Worm (Caenorhabditis elegans): Measurements from ENCODE around the gene hil-3.

hil-3 gene

ce11 chrX:8129543-8129942 is 29.4 kb upstream of the hil-3 start, which contains the start of gene frpr-1:
Gene frpr-1, minus strand, starts transcription at chrX:8129643.
- TF ChIP-seq tra-4 (tag; optimal IDR thresholded peaks at IDR 0.05) = no peak
- TF ChIP-seq hmg-4 (GFP tag; optimal IDR thresholded peaks at IDR 0.05) = no peak
- TF ChIP-seq F13C5.2 (tag; optimal IDR thresholded peaks at IDR 0.05) = no peak
- no peak for TF ChIP-seq flt-1 (GFP tag; IDR thresholded peaks at IDR 0.05)
- no peak for TF ChIP-seq ama-1 (optimal IDR thresholded peaks at IDR 0.05)
- TF ChIP-seq tbx-11 (GFP tag; IDR thresholded peaks at IDR 0.05) = no peak
- TF ChIP-seq pes-1 (GFP tag; IDR thresholded peaks at IDR 0.05) = no peak
- TF ChIP-seq ceh-13 (GFP tag; optimal IDR thresholded peaks at IDR 0.05) = no peak
- no peak for TF ChIP-seq aly-1 (tag; optimal IDR thresholded peaks at IDR 0.05)
- no peak for TF ChIP-seq scrt-1 (GFP tag; IDR thresholded peaks at IDR 0.05)
- no peak for TF ChIP-seq hnd-1 (tag; optimal IDR thresholded peaks at IDR 0.05)
- TF ChIP-seq hmbx-1 (tag; optimal IDR thresholded peaks at IDR 0.05) = no peak
- no peak for TF ChIP-seq ceh-36 (tag; optimal IDR thresholded peaks at IDR 0.05)
- no peak for TF ChIP-seq tbx-37 (GFP tag; conservative IDR thresholded peaks at IDR 0.05)
- TF ChIP-seq sea-1 (GFP tag; conservative IDR thresholded peaks at IDR 0.05) = no peak
- no peak for TF ChIP-seq ets-7 (tag; optimal IDR thresholded peaks at IDR 0.05)

- TF ChIP-seq sea-1 (GFP tag; conservative IDR thresholded peaks at IDR 0.05) = no peak
- TF ChIP-seq scrt-1 (GFP tag; IDR thresholded peaks at IDR 0.05) = no peak
- no peak for TF ChIP-seq flt-1 (GFP tag; IDR thresholded peaks at IDR 0.05)
- TF ChIP-seq ets-7 (tag; optimal IDR thresholded peaks at IDR 0.05) = no peak
- TF ChIP-seq hnd-1 (tag; optimal IDR thresholded peaks at IDR 0.05) = no peak
- TF ChIP-seq hmbx-1 (tag; optimal IDR thresholded peaks at IDR 0.05) = no peak
- TF ChIP-seq ama-1 (optimal IDR thresholded peaks at IDR 0.05) = no peak
Observed at ce11 chrX:8136276-8136891, 22.6 kb upstream of the hil-3 start, which contains the start of gene C02B8.6. Gene C02B8.6, minus strand, starts transcription at chrX:8136326.

- TF ChIP-seq aly-1 (tag; optimal IDR thresholded peaks at IDR 0.05) (no peak), ceh-13 (GFP tag; optimal IDR thresholded peaks at IDR 0.05) (no peak), sea-1 (GFP tag; conservative IDR thresholded peaks at IDR 0.05) (no peak), hmbx-1 (tag; optimal IDR thresholded peaks at IDR 0.05) (no peak), tbx-11 (GFP tag; IDR thresholded peaks at IDR 0.05) (no peak), B0310.2 (tag; optimal IDR thresholded peaks at IDR 0.05) (no peak), pes-1 (GFP tag; IDR thresholded peaks at IDR 0.05) (no peak), scrt-1 (GFP tag; IDR thresholded peaks at IDR 0.05) (no peak), flt-1 (GFP tag; IDR thresholded peaks at IDR 0.05) (no peak), ceh-36 (tag; optimal IDR thresholded peaks at IDR 0.05) (no peak), tra-4 (tag; optimal IDR thresholded peaks at IDR 0.05) (no peak), hnd-1 (tag; optimal IDR thresholded peaks at IDR 0.05) (no peak), ets-7 (tag; optimal IDR thresholded peaks at IDR 0.05) (no peak), F13C5.2 (tag; optimal IDR thresholded peaks at IDR 0.05) (no peak), tbx-37 (GFP tag; conservative IDR thresholded peaks at IDR 0.05) (no peak), hmg-4 (GFP tag; optimal IDR thresholded peaks at IDR 0.05) (no peak), ama-1 (optimal IDR thresholded peaks at IDR 0.05) (no peak)
Observed at ce11 chrX:8137779-8138178, 21.2 kb upstream of the hil-3 start, which contains the start of gene C02B8.7. Gene C02B8.7, minus strand, starts transcription at chrX:8137879.

DNA sequence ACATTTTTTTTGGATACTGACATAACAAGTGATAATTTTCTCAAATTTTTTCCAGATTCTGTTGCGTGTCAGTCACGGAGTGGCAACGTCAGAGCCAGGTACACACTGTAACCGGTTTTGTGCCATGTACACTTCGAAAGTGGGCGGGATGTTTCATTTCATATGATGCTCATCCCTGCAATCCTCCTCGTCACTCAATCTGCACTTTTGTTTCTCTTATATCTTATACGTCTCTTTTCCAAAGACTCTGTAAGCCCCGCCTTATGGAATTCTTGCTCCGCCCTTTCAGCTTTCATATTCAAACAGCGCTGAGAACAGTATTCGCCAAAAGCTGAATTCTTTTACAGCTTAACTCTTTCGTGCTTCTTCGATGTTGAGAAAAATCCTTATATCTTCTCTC is 19.8 kb upstream of the hil-3 start, which contains the start of gene C02B8.3:
C02B8.3 (plus strand) TSS at position 301 of the 400 bp plus-strand sequence.
- TF ChIP-seq hnd-1 (tag; optimal IDR thresholded peaks at IDR 0.05) = no peak
- no peak for TF ChIP-seq scrt-1 (GFP tag; IDR thresholded peaks at IDR 0.05)
- no peak for TF ChIP-seq flt-1 (GFP tag; IDR thresholded peaks at IDR 0.05)
- TF ChIP-seq ceh-13 (GFP tag; optimal IDR thresholded peaks at IDR 0.05) = no peak
- no peak for TF ChIP-seq ama-1 (optimal IDR thresholded peaks at IDR 0.05)
- TF ChIP-seq tra-4 (tag; optimal IDR thresholded peaks at IDR 0.05) = no peak
- TF ChIP-seq B0310.2 (tag; optimal IDR thresholded peaks at IDR 0.05) = no peak
- TF ChIP-seq aly-1 (tag; optimal IDR thresholded peaks at IDR 0.05) = no peak
- TF ChIP-seq ceh-36 (tag; optimal IDR thresholded peaks at IDR 0.05) = no peak
- TF ChIP-seq ets-7 (tag; optimal IDR thresholded peaks at IDR 0.05) = no peak
- TF ChIP-seq tbx-11 (GFP tag; IDR thresholded peaks at IDR 0.05) = no peak
- TF ChIP-seq hmg-4 (GFP tag; optimal IDR thresholded peaks at IDR 0.05) = no peak
- TF ChIP-seq hmbx-1 (tag; optimal IDR thresholded peaks at IDR 0.05) = no peak
- no peak for TF ChIP-seq pes-1 (GFP tag; IDR thresholded peaks at IDR 0.05)
- TF ChIP-seq F13C5.2 (tag; optimal IDR thresholded peaks at IDR 0.05) = no peak
- no peak for TF ChIP-seq sea-1 (GFP tag; conservative IDR thresholded peaks at IDR 0.05)
- TF ChIP-seq tbx-37 (GFP tag; conservative IDR thresholded peaks at IDR 0.05) = no peak

- TF ChIP-seq B0310.2 (tag; optimal IDR thresholded peaks at IDR 0.05) (no peak), scrt-1 (GFP tag; IDR thresholded peaks at IDR 0.05) (no peak), aly-1 (tag; optimal IDR thresholded peaks at IDR 0.05) (no peak), tra-4 (tag; optimal IDR thresholded peaks at IDR 0.05) (no peak), ceh-13 (GFP tag; optimal IDR thresholded peaks at IDR 0.05) (no peak), hmg-4 (GFP tag; optimal IDR thresholded peaks at IDR 0.05) (no peak), ceh-36 (tag; optimal IDR thresholded peaks at IDR 0.05) (no peak), pes-1 (GFP tag; IDR thresholded peaks at IDR 0.05) (no peak), tbx-11 (GFP tag; IDR thresholded peaks at IDR 0.05) (no peak)
Observed at ce11 chrX:8147398-8147797, 11.6 kb upstream of the hil-3 start, which contains the start of gene C02B8.1. Gene C02B8.1, plus strand, starts transcription at chrX:8147698.

- no peak for TF ChIP-seq hmg-4 (GFP tag; optimal IDR thresholded peaks at IDR 0.05)
- no peak for TF ChIP-seq flt-1 (GFP tag; IDR thresholded peaks at IDR 0.05)
- no peak for TF ChIP-seq aly-1 (tag; optimal IDR thresholded peaks at IDR 0.05)
- no peak for TF ChIP-seq pes-1 (GFP tag; IDR thresholded peaks at IDR 0.05)
- TF ChIP-seq ama-1 (optimal IDR thresholded peaks at IDR 0.05) = no peak
- no peak for TF ChIP-seq tra-4 (tag; optimal IDR thresholded peaks at IDR 0.05)
Observed at ce11 chrX:8148993-8149392, 10.0 kb upstream of the hil-3 start.

DNA sequence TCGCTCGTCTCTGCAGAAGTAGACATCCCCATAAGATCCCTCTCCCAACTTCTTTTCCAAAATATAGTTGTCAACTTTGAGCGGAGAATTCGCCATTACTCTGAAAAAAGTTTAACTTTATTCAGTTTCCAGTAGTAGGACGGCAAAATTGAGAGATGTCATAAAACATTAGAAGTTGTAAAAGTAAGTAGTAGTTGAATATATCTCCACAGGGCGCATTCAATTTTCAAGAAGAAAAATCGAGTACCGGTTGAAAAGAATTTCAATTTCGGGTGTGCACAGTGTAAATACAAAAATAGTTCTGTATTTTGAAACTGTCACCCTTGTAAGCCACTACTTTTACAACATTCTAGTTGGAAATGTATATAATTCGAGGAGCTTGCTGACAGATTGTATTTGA is 8.3 kb upstream of the hil-3 start, which contains the start of gene F22F1.2:
F22F1.2 (minus strand) TSS at position 101 of the 400 bp plus-strand sequence.
- no peak for TF ChIP-seq ceh-36 (tag; optimal IDR thresholded peaks at IDR 0.05)
- TF ChIP-seq B0310.2 (tag; optimal IDR thresholded peaks at IDR 0.05) = no peak
- no peak for TF ChIP-seq hmg-4 (GFP tag; optimal IDR thresholded peaks at IDR 0.05)
